Worm (Caenorhabditis elegans) whole organism, late embryonic: ENCODE results near the gene cec-2.

Experiments
- F13H6.1 ChIP-seq: sonication (generic microtip); optimal IDR thresholded peaks from 2 replicates; lab custom pipeline; 2016; ENCODE audit warnings: missing genetic modification characterization, missing compliant biosample characterization
- ama-1 ChIP-seq: fragments of 150-350 bp; optimal IDR thresholded peaks from 2 replicates; lab custom pipeline; 2014
- ceh-9 ChIP-seq: sonication (generic microtip); optimal IDR thresholded peaks from 2 replicates; lab custom pipeline; 2016; ENCODE audit warnings: mild to moderate bottlenecking, missing genetic modification characterization, inconsistent platforms, missing compliant biosample characterization
- elt-2 ChIP-seq: sonication (generic microtip); optimal IDR thresholded peaks from 2 replicates; lab custom pipeline; 2016; ENCODE audit warnings: missing genetic modification reagents, missing genetic modification characterization, missing compliant biosample characterization
- gmeb-2 ChIP-seq: sonication (generic microtip); optimal IDR thresholded peaks from 2 replicates; lab custom pipeline; 2016; ENCODE audit warnings: missing genetic modification characterization, inconsistent platforms, missing compliant biosample characterization
- hlh-15 ChIP-seq: sonication (generic microtip); optimal IDR thresholded peaks from 2 replicates; lab custom pipeline; 2016; ENCODE audit warnings: missing genetic modification characterization, missing compliant biosample characterization
- nfya-1 ChIP-seq: sonication (generic microtip); optimal IDR thresholded peaks from 2 replicates; lab custom pipeline; 2017; ENCODE audit warnings: missing genetic modification characterization, mild to moderate bottlenecking, missing compliant biosample characterization, antibody characterized with exemption, moderate library complexity
- nhr-232 ChIP-seq: sonication (generic microtip); optimal IDR thresholded peaks from 2 replicates; lab custom pipeline; 2016; ENCODE audit warnings: missing genetic modification characterization, missing compliant biosample characterization
- ref-2 ChIP-seq: sonication (generic microtip); optimal IDR thresholded peaks from 2 replicates; lab custom pipeline; 2016; ENCODE audit warnings: missing genetic modification characterization, missing compliant biosample characterization
- sdc-2 ChIP-seq: sonication (generic microtip); optimal IDR thresholded peaks from 2 replicates; lab custom pipeline; 2016; ENCODE audit warnings: missing genotype, missing genetic modification characterization, missing compliant biosample characterization
- sox-2 ChIP-seq: fragments of 200-800 bp; sonication (Bioruptor generic); IDR thresholded peaks from 2 replicates; pipeline ENCODE4 v1.3.6; 2022; ENCODE audit warnings: missing genetic modification reagents, missing genetic modification characterization, missing compliant biosample characterization
- sox-4 ChIP-seq: sonication (generic microtip); optimal IDR thresholded peaks from 2 replicates; lab custom pipeline; 2017; ENCODE audit warnings: mild to moderate bottlenecking, missing genetic modification characterization, inconsistent platforms, missing compliant biosample characterization
- tbx-7 ChIP-seq: sonication (generic microtip); optimal IDR thresholded peaks from 2 replicates; lab custom pipeline; 2016; ENCODE audit warnings: missing genotype, missing genetic modification characterization, missing compliant biosample characterization

DNA sequence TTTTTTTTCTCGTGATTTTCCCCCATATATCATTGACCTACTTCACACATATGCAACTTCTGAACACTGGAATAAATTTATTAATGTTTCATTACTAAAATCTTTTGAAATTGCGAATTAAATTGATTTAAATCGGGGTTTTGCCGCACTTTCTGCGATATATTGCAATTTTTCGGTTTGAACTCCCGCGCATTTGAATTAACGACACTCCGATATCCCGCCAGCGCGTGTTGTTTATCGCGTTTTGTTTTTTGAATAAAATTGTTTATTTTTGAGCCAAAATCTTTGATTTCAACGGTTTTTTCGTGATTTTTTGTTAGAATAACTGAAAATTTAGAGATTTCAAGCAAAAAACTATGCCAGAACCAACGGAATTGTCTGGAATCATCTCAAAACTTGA is 7.2 kb downstream of the cec-2 start, which contains the start of gene Y104H12D.2:
- no peak for TF ChIP-seq sox-2 (GFP tag; lab: Robert Waterston, UW)
- no peak for TF ChIP-seq gmeb-2 (tag; lab: Kevin White, UChicago)
- no peak for TF ChIP-seq F13H6.1
- TF ChIP-seq nhr-232 (tag; lab: Kevin White, UChicago): no peak
- TF ChIP-seq hlh-15: no peak
- no peak for TF ChIP-seq ceh-9 (tag; lab: Kevin White, UChicago)
- TF ChIP-seq nfya-1 (tag; lab: Kevin White, UChicago): no peak
- no peak for TF ChIP-seq elt-2 (tag; lab: Kevin White, UChicago)
- no peak for TF ChIP-seq sdc-2 (tag; lab: Kevin White, UChicago)
- no peak for TF ChIP-seq tbx-7 (tag; lab: Kevin White, UChicago)
- TF ChIP-seq ama-1: no peak
- no peak for TF ChIP-seq ref-2 (tag; lab: Kevin White, UChicago)
- TF ChIP-seq sox-4 (tag; lab: Kevin White, UChicago): no peak
